Fruit fly (Drosophila melanogaster) whole organism, adult: ENCODE results near the gene Obp22a.

ENCODE experiments used
- CG11617 ChIP-seq: fragments of 200-800 bp; sonication (Bioruptor generic); optimal IDR thresholded peaks from 2 replicates; lab custom pipeline; 2017; ENCODE audit warnings: mild to moderate bottlenecking, missing biosample characterization, missing genetic modification reagents, missing genetic modification characterization
- CG12768 ChIP-seq: fragments of 200-800 bp; sonication (Bioruptor generic); optimal IDR thresholded peaks from 2 replicates; lab custom pipeline; 2017; ENCODE audit warnings: missing biosample characterization, missing genetic modification characterization, mild to moderate bottlenecking, moderate library complexity, missing genetic modification reagents
- CG14711 ChIP-seq: fragments of 200-800 bp; sonication (Bioruptor generic); optimal IDR thresholded peaks from 2 replicates; lab custom pipeline; 2018; ENCODE audit warnings: missing biosample characterization, mild to moderate bottlenecking, missing genetic modification characterization, moderate library complexity
- CG1620 ChIP-seq: fragments of 200-800 bp; sonication (Bioruptor generic); optimal IDR thresholded peaks from 2 replicates; lab custom pipeline; 2016; ENCODE audit warnings: missing biosample characterization, missing genetic modification characterization
- CG33017 ChIP-seq: fragments of 200-800 bp; sonication (Bioruptor generic); optimal IDR thresholded peaks from 2 replicates; lab custom pipeline; 2018; ENCODE audit warnings: missing biosample characterization, mild to moderate bottlenecking, missing genetic modification characterization, moderate library complexity
- CG5204 ChIP-seq: fragments of 200-800 bp; sonication (Bioruptor generic); optimal IDR thresholded peaks from 2 replicates; lab custom pipeline; 2016; ENCODE audit warnings: missing biosample characterization, missing genetic modification characterization
- CG7045 ChIP-seq: fragments of 200-800 bp; sonication (Bioruptor generic); optimal IDR thresholded peaks from 2 replicates; lab custom pipeline; 2017; ENCODE audit warnings: missing biosample characterization, mild to moderate bottlenecking, missing genetic modification characterization
- CG7101 ChIP-seq: fragments of 200-800 bp; sonication (Bioruptor generic); optimal IDR thresholded peaks from 2 replicates; lab custom pipeline; 2018; ENCODE audit warnings: missing biosample characterization, mild to moderate bottlenecking, missing genetic modification characterization, moderate library complexity
- Clk ChIP-seq: fragments of 200-800 bp; sonication (Bioruptor generic); optimal IDR thresholded peaks from 2 replicates; lab custom pipeline; 2017; ENCODE audit warnings: missing biosample characterization, missing genetic modification characterization
- Crg-1 ChIP-seq: fragments of 200-800 bp; sonication (Bioruptor generic); optimal IDR thresholded peaks from 2 replicates; lab custom pipeline; 2016; ENCODE audit warnings: missing biosample characterization, missing genetic modification characterization
- Hr96 ChIP-seq: fragments of 200-800 bp; sonication (Bioruptor generic); optimal IDR thresholded peaks from 2 replicates; lab custom pipeline; 2016; ENCODE audit warnings: missing biosample characterization, missing genetic modification characterization
- Mnt ChIP-seq: fragments of 200-800 bp; sonication (Bioruptor generic); optimal IDR thresholded peaks from 2 replicates; lab custom pipeline; 2016; ENCODE audit warnings: missing biosample characterization, mild to moderate bottlenecking, missing genetic modification characterization
- bab1 ChIP-seq: fragments of 200-800 bp; sonication (Bioruptor generic); optimal IDR thresholded peaks from 3 replicates; lab custom pipeline; 2019; ENCODE audit warnings: missing biosample characterization, mild to moderate bottlenecking, missing genetic modification characterization, moderate library complexity
- cic ChIP-seq: fragments of 200-800 bp; sonication (Bioruptor generic); optimal IDR thresholded peaks from 2 replicates; lab custom pipeline; 2017; ENCODE audit warnings: missing biosample characterization, mild to moderate bottlenecking, missing genetic modification characterization, moderate library complexity
- cnc ChIP-seq, 2 experiments: fragments of >200 bp; optimal IDR thresholded peaks; 2 replicates each; lab custom pipeline; 2017
- kay ChIP-seq: fragments of 200-800 bp; sonication (Bioruptor generic); peaks from one replicate; lab custom pipeline; 2016; ENCODE audit warnings: missing biosample characterization, missing genetic modification characterization, borderline replicate concordance
- ovo ChIP-seq: fragments of 200-800 bp; sonication (Bioruptor generic); optimal IDR thresholded peaks from 2 replicates; lab custom pipeline; 2016; ENCODE audit warnings: missing biosample characterization, missing genetic modification characterization
- pad ChIP-seq: fragments of 200-800 bp; sonication (Bioruptor generic); optimal IDR thresholded peaks from 3 replicates; lab custom pipeline; 2017; ENCODE audit warnings: missing biosample characterization, missing genetic modification characterization, mild to moderate bottlenecking, moderate library complexity, missing genetic modification reagents
- tj ChIP-seq: fragments of 200-800 bp; sonication (Bioruptor generic); optimal IDR thresholded peaks from 3 replicates; lab custom pipeline; 2017; ENCODE audit warnings: missing biosample characterization, mild to moderate bottlenecking, missing genetic modification characterization, moderate library complexity
- toe ChIP-seq: fragments of 200-800 bp; sonication (Bioruptor generic); optimal IDR thresholded peaks from 2 replicates; lab custom pipeline; 2016; ENCODE audit warnings: missing biosample characterization, missing genetic modification characterization

The Obp22a gene

dm6 chr2L:1947959-1948358, 44.0 kb downstream of the Obp22a start:
- TF ChIP-seq Mnt (no peak), pad (GFP tag; lab: Kevin White, UChicago) (no peak), Hr96 (no peak), CG5204 (GFP tag; lab: Kevin White, UChicago) (no peak), CG12768 (GFP tag; lab: Kevin White, UChicago) (no peak), Crg-1 (GFP tag; lab: Kevin White, UChicago) (no peak), CG7045 (GFP tag; lab: Kevin White, UChicago) (no peak), bab1 (no peak), CG1620 (no peak)

dm6 chr2L:1946628-1947027, 45.3 kb downstream of the Obp22a start, which contains the start of gene CG33673:
CG33673 (minus strand) TSS chr2L:1946728.
- TF ChIP-seq CG7045 (GFP tag; lab: Kevin White, UChicago) (no peak), CG33017 (tag; lab: Kevin White, UChicago) (no peak), CG5204 (GFP tag; lab: Kevin White, UChicago) (no peak), ovo (GFP tag; lab: Kevin White, UChicago) (no peak), kay (GFP tag; lab: Kevin White, UChicago) (no peak), Mnt (no peak), CG14711 (no peak), CG11617 (no peak), Clk (no peak), tj (GFP tag; lab: Kevin White, UChicago) (no peak), cic (GFP tag; lab: Kevin White, UChicago) (no peak), CG1620 (no peak)

- TF ChIP-seq kay (GFP tag; lab: Kevin White, UChicago), result no peak
- TF ChIP-seq CG12768 (GFP tag; lab: Kevin White, UChicago), result no peak
- no peak for TF ChIP-seq Crg-1 (GFP tag; lab: Kevin White, UChicago)
- no peak for TF ChIP-seq CG7101 (tag; lab: Kevin White, UChicago)
- no peak for TF ChIP-seq Hr96
- TF ChIP-seq CG1620, result no peak
- TF ChIP-seq CG7045 (GFP tag; lab: Kevin White, UChicago), result no peak
- no peak for TF ChIP-seq Mnt
- TF ChIP-seq CG33017 (tag; lab: Kevin White, UChicago), result no peak
- TF ChIP-seq bab1, result no peak
- TF ChIP-seq cnc (optimal IDR thresholded peaks at IDR 0.05; lab: Kevin White, UChicago), result no peak
- no peak for TF ChIP-seq CG11617
- TF ChIP-seq toe (GFP tag; lab: Kevin White, UChicago), result no peak
- no peak for TF ChIP-seq CG14711
- no peak for TF ChIP-seq pad (GFP tag; lab: Kevin White, UChicago)
- TF ChIP-seq ovo (GFP tag; lab: Kevin White, UChicago), result no peak
- no peak for TF ChIP-seq cic (GFP tag; lab: Kevin White, UChicago)
These were observed 46.4 kb downstream of the Obp22a start, which contains the start of gene CG15357 for dm6 chr2L:1945609-1946008. CG15357 (minus strand) TSS chr2L:1945709.

- TF ChIP-seq CG14711 (no peak), CG33017 (tag; lab: Kevin White, UChicago) (no peak), tj (GFP tag; lab: Kevin White, UChicago) (no peak), CG1620 (no peak)
These were observed 47.4 kb downstream of the Obp22a start for dm6 chr2L:1944473-1945110.
